Worm (Caenorhabditis elegans): Measurements from ENCODE around the gene ncx-2.

DNA sequence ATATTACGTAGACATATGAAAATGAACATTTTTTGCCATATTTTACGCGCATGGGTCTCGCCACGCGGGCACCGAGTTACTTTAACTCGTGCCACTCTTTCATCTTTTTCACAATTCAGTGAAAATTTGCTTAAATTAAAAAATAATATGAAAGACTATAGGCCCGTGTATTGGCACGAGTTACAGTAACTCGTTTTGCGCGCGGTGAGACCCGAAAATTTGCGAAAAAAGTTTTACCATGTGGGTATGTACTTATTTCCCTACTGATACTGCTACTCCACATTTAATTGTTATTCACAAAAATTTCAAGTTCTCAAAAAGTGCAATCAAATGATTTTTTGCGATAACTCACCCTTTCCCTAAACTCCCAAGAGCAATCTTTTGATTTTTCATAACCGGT lies 5.7 kb upstream of the ncx-2 start:
- TF ChIP-seq ceh-28 (tag; optimal IDR thresholded peaks at IDR 0.05), result no peak
- TF ChIP-seq nhr-28 (tag; optimal IDR thresholded peaks at IDR 0.05), result no peak
- no peak for TF ChIP-seq lin-13 (GFP tag; optimal IDR thresholded peaks at IDR 0.05)
- TF ChIP-seq spr-1 (tag; optimal IDR thresholded peaks at IDR 0.05), result no peak
- no peak for TF ChIP-seq nhr-237 (tag; optimal IDR thresholded peaks at IDR 0.05)
- no peak for TF ChIP-seq pha-4 (GFP tag; IDR thresholded peaks at IDR 0.05)
- TF ChIP-seq pha-4 (tag; optimal IDR thresholded peaks at IDR 0.05), result no peak
- TF ChIP-seq lir-3 (tag; optimal IDR thresholded peaks at IDR 0.05), result no peak
- TF ChIP-seq lsy-2 (tag; optimal IDR thresholded peaks at IDR 0.05), result no peak
- no peak for TF ChIP-seq php-3 (GFP tag; IDR thresholded peaks at IDR 0.05)
- no peak for TF ChIP-seq unc-130 (GFP tag; optimal IDR thresholded peaks at IDR 0.05)
- TF ChIP-seq R02D3.7 (tag; optimal IDR thresholded peaks at IDR 0.05), result no peak
